Fruit fly (Drosophila melanogaster): ENCODE results near the gene GstD6.

dm6 chr3R:12395880-12396279, 19.0 kb downstream of the GstD6 start, which contains the start of the genes CG10096 and CG10097:
- TF ChIP-seq br (GFP tag; optimal IDR thresholded peaks at IDR 0.05), result no peak
- no peak for TF ChIP-seq Hr83 (GFP tag; optimal IDR thresholded peaks at IDR 0.05; ENCODE audit: poor library complexity, severe bottlenecking)
- no peak for TF ChIP-seq woc (GFP tag; optimal IDR thresholded peaks at IDR 0.05)

All from whole organism, wandering third instar larva.